Fruit fly (Drosophila melanogaster): ENCODE results near the gene Ugt49B2.

The Ugt49B2 gene

dm6 chr3R:21399642-21400041 is at the start of gene Ugt49B2:
Gene Ugt49B2 (minus strand): TSS chr3R:21399742.
- no peak for TF ChIP-seq Eip93F (GFP tag; optimal IDR thresholded peaks at IDR 0.05)
- no peak for TF ChIP-seq cyc (GFP tag; optimal IDR thresholded peaks at IDR 0.05)
- TF ChIP-seq CG8632 (GFP tag; optimal IDR thresholded peaks at IDR 0.05): no peak
- TF ChIP-seq CG15336 (GFP tag; IDR thresholded peaks at IDR 0.05): no peak
- TF ChIP-seq CG11902 (GFP tag; optimal IDR thresholded peaks at IDR 0.05): no peak
- no peak for TF ChIP-seq CG6854 (GFP tag; optimal IDR thresholded peaks at IDR 0.05)
- TF ChIP-seq ss (GFP tag; optimal IDR thresholded peaks at IDR 0.05): no peak
- TF ChIP-seq CG11294 (GFP tag; IDR thresholded peaks at IDR 0.05): no peak
- no peak for TF ChIP-seq Lpt (GFP tag; optimal IDR thresholded peaks at IDR 0.05)
- TF ChIP-seq Gug (GFP tag; IDR thresholded peaks at IDR 0.05): no peak
- TF ChIP-seq Ets21C (GFP tag; optimal IDR thresholded peaks at IDR 0.05): no peak

- TF ChIP-seq cyc (GFP tag; optimal IDR thresholded peaks at IDR 0.05) (no peak), Sox14 (GFP tag; optimal IDR thresholded peaks at IDR 0.05) (no peak), CG16779 (tag; optimal IDR thresholded peaks at IDR 0.05) (no peak), Gug (GFP tag; IDR thresholded peaks at IDR 0.05) (no peak), CG6792 (GFP tag; optimal IDR thresholded peaks at IDR 0.05) (no peak), CG8319 (GFP tag; optimal IDR thresholded peaks at IDR 0.05) (no peak), CG6854 (GFP tag; optimal IDR thresholded peaks at IDR 0.05) (no peak), Sox102F (GFP tag; optimal IDR thresholded peaks at IDR 0.05) (no peak), CG8632 (GFP tag; optimal IDR thresholded peaks at IDR 0.05) (no peak), Eip78C (GFP tag) (no peak), Ets96B (tag; optimal IDR thresholded peaks at IDR 0.05) (no peak), CG11762 (GFP tag; optimal IDR thresholded peaks at IDR 0.05; ENCODE audit: insufficient read depth) (no peak), salr (GFP tag; optimal IDR thresholded peaks at IDR 0.05) (no peak), CG31627 (GFP tag; optimal IDR thresholded peaks at IDR 0.05) (no peak), fd85E (GFP tag; optimal IDR thresholded peaks at IDR 0.05) (no peak), esn (GFP tag; optimal IDR thresholded peaks at IDR 0.05) (no peak), dsx (GFP tag; optimal IDR thresholded peaks at IDR 0.05; ENCODE audit: poor library complexity, severe bottlenecking) (no peak)
These were observed 48.1 kb upstream of the Ugt49B2 start for dm6 chr3R:21447656-21448055.

- TF ChIP-seq CG7368 (GFP tag; optimal IDR thresholded peaks at IDR 0.05): no peak
- TF ChIP-seq OdsH (GFP tag; optimal IDR thresholded peaks at IDR 0.05): no peak
- TF ChIP-seq CG3032 (tag; optimal IDR thresholded peaks at IDR 0.05): no peak
- TF ChIP-seq salr (GFP tag; optimal IDR thresholded peaks at IDR 0.05): no peak
- no peak for TF ChIP-seq CG10631 (GFP tag; optimal IDR thresholded peaks at IDR 0.05)
- TF ChIP-seq dsx (GFP tag; optimal IDR thresholded peaks at IDR 0.05; ENCODE audit: poor library complexity, severe bottlenecking): peak; percentile 35
- TF ChIP-seq CG6808 (GFP tag; optimal IDR thresholded peaks at IDR 0.05): peak; percentile 49
- no peak for TF ChIP-seq Blimp-1 (GFP tag; optimal IDR thresholded peaks at IDR 0.05)
- no peak for TF ChIP-seq fkh (GFP tag; optimal IDR thresholded peaks at IDR 0.05)
- peak; percentile 33; the same call in 1 of the 3 replicates for TF ChIP-seq CG6163 (GFP tag; IDR thresholded peaks at IDR 0.05)
- no peak for TF ChIP-seq CG8319 (GFP tag; optimal IDR thresholded peaks at IDR 0.05)
- no peak for TF ChIP-seq CG16779 (tag; optimal IDR thresholded peaks at IDR 0.05)
- no peak for TF ChIP-seq CG6792 (GFP tag; optimal IDR thresholded peaks at IDR 0.05)
- no peak for TF ChIP-seq net (GFP tag; optimal IDR thresholded peaks at IDR 0.05)
- peak; percentile 49 for TF ChIP-seq vri (GFP tag; optimal IDR thresholded peaks at IDR 0.05)
- no peak for TF ChIP-seq achi (GFP tag; optimal IDR thresholded peaks at IDR 0.05)
- TF ChIP-seq topi (GFP tag; optimal IDR thresholded peaks at IDR 0.05): no peak
- no peak for TF ChIP-seq acj6 (GFP tag; optimal IDR thresholded peaks at IDR 0.05)
- no peak for TF ChIP-seq CG11762 (GFP tag; optimal IDR thresholded peaks at IDR 0.05; ENCODE audit: insufficient read depth)
- TF ChIP-seq CG8632 (GFP tag; optimal IDR thresholded peaks at IDR 0.05): no peak
- no peak for TF ChIP-seq spab (GFP tag; optimal IDR thresholded peaks at IDR 0.05)
- no peak for TF ChIP-seq CG8119 (GFP tag; IDR thresholded peaks at IDR 0.05)
- no peak for TF ChIP-seq CG32006 (GFP tag; optimal IDR thresholded peaks at IDR 0.05)
- TF ChIP-seq Sox102F (GFP tag; optimal IDR thresholded peaks at IDR 0.05): no peak
These were observed 46.8 kb upstream of the Ugt49B2 start, which contains the start of gene lbe for dm6 chr3R:21446334-21446733. Gene lbe (minus strand): TSS chr3R:21446537.

Measured in whole organism, prepupa.